Worm (Caenorhabditis elegans): ENCODE results near the gene end-3.
A peak's percentile ranks its signal among the peaks of the same experiment; 100 is the strongest.

The end-3 gene

ce11 chrV:14002402-14002801 is 12.1 kb upstream of the end-3 start:
- no peak for TF ChIP-seq daf-16 (GFP tag; optimal IDR thresholded peaks at IDR 0.05)
- peak; percentile 22 for TF ChIP-seq daf-16 (tag; optimal IDR thresholded peaks at IDR 0.05)
- TF ChIP-seq mes-2 (tag; optimal IDR thresholded peaks at IDR 0.05; ENCODE audit: poor library complexity, severe bottlenecking): peak; percentile 52
- TF ChIP-seq hlh-30 (tag; optimal IDR thresholded peaks at IDR 0.05; ENCODE audit: insufficient read depth): peak; percentile 43
- TF ChIP-seq hmg-1.1 (GFP tag; IDR thresholded peaks at IDR 0.05): 0 out of 2 replicates have a peak, but pooled peaks have one; percentile 22
- TF ChIP-seq hlh-11 (tag; optimal IDR thresholded peaks at IDR 0.05): peak; percentile 56
- TF ChIP-seq tra-1 (GFP tag; IDR thresholded peaks at IDR 0.05): peak; percentile 32; the same call in 1 of the 2 replicates
- TF ChIP-seq T20F7.1 (GFP tag; optimal IDR thresholded peaks at IDR 0.05): no peak
- TF ChIP-seq rbr-2 (tag; optimal IDR thresholded peaks at IDR 0.05): no peak
- TF ChIP-seq aha-1 (tag): peak; percentile 72
- no peak for TF ChIP-seq pqm-1 (tag; optimal IDR thresholded peaks at IDR 0.05)
- peak; percentile 11 for TF ChIP-seq nhr-28 (tag; optimal IDR thresholded peaks at IDR 0.05)
- TF ChIP-seq dve-1 (tag; optimal IDR thresholded peaks at IDR 0.05; ENCODE audit: insufficient read depth): peak; percentile 29

DNA sequence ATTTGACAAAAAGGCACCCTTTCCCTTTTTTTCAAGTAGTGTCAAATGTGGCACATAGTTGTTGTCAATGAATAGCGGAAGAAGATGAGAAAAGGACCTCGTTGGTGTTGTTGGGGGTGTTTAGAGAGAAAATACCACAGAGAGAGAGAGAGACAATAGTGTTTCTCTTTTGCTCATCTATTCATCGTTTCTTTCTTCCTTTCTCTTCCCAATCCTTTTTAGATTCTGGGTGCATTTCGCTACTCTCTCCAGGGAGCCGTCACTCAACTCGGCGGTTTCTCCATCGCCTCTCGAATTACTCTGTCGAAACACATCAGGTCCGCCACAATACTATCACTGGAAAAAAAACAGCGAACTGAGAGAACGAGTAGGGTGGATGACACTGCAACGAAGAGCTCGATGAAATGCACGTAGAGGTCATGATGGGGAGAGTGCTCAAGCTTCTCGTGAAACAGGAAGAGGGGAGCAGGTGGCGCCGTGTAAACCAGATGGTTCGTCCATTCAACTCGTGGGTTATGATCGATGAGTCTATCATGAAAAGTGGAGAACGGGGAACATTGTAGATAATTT is 10.8 kb upstream of the end-3 start:
- TF ChIP-seq hlh-11 (tag; optimal IDR thresholded peaks at IDR 0.05) (peak; percentile 40), ces-1 (GFP tag; optimal IDR thresholded peaks at IDR 0.05) (no peak), gei-8 (GFP tag; optimal IDR thresholded peaks at IDR 0.05) (no peak), tra-1 (GFP tag; IDR thresholded peaks at IDR 0.05) (peak; percentile 14; the same call in 1 of the 2 replicates), lsy-2 (tag; optimal IDR thresholded peaks at IDR 0.05) (peak in 1 of 2 experiments; percentile 2), nhr-10 (tag; optimal IDR thresholded peaks at IDR 0.05) (no peak), lin-13 (GFP tag; optimal IDR thresholded peaks at IDR 0.05) (no peak), nhr-6 (tag; optimal IDR thresholded peaks at IDR 0.05) (no peak), unc-62 (GFP tag; optimal IDR thresholded peaks at IDR 0.05 in 1 of 2) (peak in 1 of 2 experiments; percentile 72), unc-62 (tag; optimal IDR thresholded peaks at IDR 0.05) (no peak), ama-1 (optimal IDR thresholded peaks at IDR 0.05) (no peak), aha-1 (tag) (peak; percentile 49), F44E2.7 (GFP tag; IDR thresholded peaks at IDR 0.05) (no peak), arid-1 (GFP tag; conservative IDR thresholded peaks at IDR 0.05) (no peak), Y105C5A.15 (GFP tag; IDR thresholded peaks at IDR 0.05) (no peak), hlh-30 (tag; optimal IDR thresholded peaks at IDR 0.05; ENCODE audit: insufficient read depth) (peak; percentile 30), hif-1 (tag; optimal IDR thresholded peaks at IDR 0.05) (peak in 1 of 2 experiments; percentile 89), nhr-42 (GFP tag; IDR thresholded peaks at IDR 0.05) (no peak), ceh-32 (tag; optimal IDR thresholded peaks at IDR 0.05; ENCODE audit: poor library complexity) (no peak), ZK546.5 (tag; optimal IDR thresholded peaks at IDR 0.05) (no peak), mep-1 (tag; optimal IDR thresholded peaks at IDR 0.05) (peak; percentile 51), rbr-2 (tag; optimal IDR thresholded peaks at IDR 0.05) (peak; percentile 18), dpl-1 (GFP tag; optimal IDR thresholded peaks at IDR 0.05) (no peak), ceh-62 (tag; optimal IDR thresholded peaks at IDR 0.05) (no peak), ceh-20 (GFP tag; IDR thresholded peaks at IDR 0.05) (peak; percentile 35; the same call in 1 of the 2 replicates), F49E8.2 (tag; optimal IDR thresholded peaks at IDR 0.05; ENCODE audit: borderline replicate concordance) (no peak), daf-12 (tag; optimal IDR thresholded peaks at IDR 0.05) (no peak), sdz-12 (GFP tag; optimal IDR thresholded peaks at IDR 0.05) (no peak), daf-16 (GFP tag; optimal IDR thresholded peaks at IDR 0.05) (peak in 1 of 2 experiments; percentile 41), daf-16 (tag; optimal IDR thresholded peaks at IDR 0.05) (no peak), F37D6.2 (tag; optimal IDR thresholded peaks at IDR 0.05) (no peak)

- no peak for TF ChIP-seq nhr-102 (tag; optimal IDR thresholded peaks at IDR 0.05)
- no peak for TF ChIP-seq lin-13 (GFP tag; optimal IDR thresholded peaks at IDR 0.05)
- no peak for TF ChIP-seq dmd-8 (GFP tag; IDR thresholded peaks at IDR 0.05)
- TF ChIP-seq nhr-28 (tag; optimal IDR thresholded peaks at IDR 0.05): no peak
- no peak for TF ChIP-seq egl-27 (tag; optimal IDR thresholded peaks at IDR 0.05)
- TF ChIP-seq nhr-10 (tag; optimal IDR thresholded peaks at IDR 0.05): no peak
- TF ChIP-seq T26A8.4 (GFP tag; IDR thresholded peaks at IDR 0.05): no peak
- no peak for TF ChIP-seq daf-19 (GFP tag; conservative IDR thresholded peaks at IDR 0.05)
- no peak for TF ChIP-seq daf-12 (tag; optimal IDR thresholded peaks at IDR 0.05)
- no peak for TF ChIP-seq zip-11 (GFP tag; IDR thresholded peaks at IDR 0.05)
- peak; percentile 28 for TF ChIP-seq fkh-10 (GFP tag; optimal IDR thresholded peaks at IDR 0.05)
- no peak for TF ChIP-seq lin-39 (tag; optimal IDR thresholded peaks at IDR 0.05)
- TF ChIP-seq nhr-77 (tag; optimal IDR thresholded peaks at IDR 0.05): no peak
- no peak for TF ChIP-seq daf-16 (GFP tag; optimal IDR thresholded peaks at IDR 0.05)
- no peak for TF ChIP-seq daf-16 (tag; optimal IDR thresholded peaks at IDR 0.05)
- no peak for TF ChIP-seq attf-4 (tag; optimal IDR thresholded peaks at IDR 0.05)
- peak in 1 of 2 experiments; percentile 37 for TF ChIP-seq lsy-2 (tag; optimal IDR thresholded peaks at IDR 0.05)
- peak; percentile 64 for TF ChIP-seq hlh-30 (tag; optimal IDR thresholded peaks at IDR 0.05; ENCODE audit: insufficient read depth)
- TF ChIP-seq ZK546.5 (tag; optimal IDR thresholded peaks at IDR 0.05): no peak
- no peak for TF ChIP-seq mxl-3 (GFP tag; optimal IDR thresholded peaks at IDR 0.05)
Measured at ce11 chrV:14004342-14004741, 10.2 kb upstream of the end-3 start.
